Worm (Caenorhabditis elegans) whole organism, young adult: Measurements from ENCODE around the gene F41G3.3.

Experiments
- chd-7 ChIP-seq: sonication (generic microtip); optimal IDR thresholded peaks from 2 replicates; lab custom pipeline; 2016; ENCODE audit warnings: mild to moderate bottlenecking, missing genetic modification characterization, moderate library complexity, missing compliant biosample characterization
- unc-62 ChIP-seq: fragments of 150-350 bp; optimal IDR thresholded peaks from 2 replicates; lab custom pipeline; 2014; ENCODE audit warnings: missing biosample characterization, missing genetic modification reagents, missing genetic modification characterization

ce11 chrII:6800104-6800711 lies 43.9 kb downstream of the F41G3.3 start, which contains the start of gene F31E8.4:
- TF ChIP-seq chd-7 (tag; lab: Kevin White, UChicago) (no peak), unc-62 (GFP tag; lab: Kevin White, UChicago) (no peak)
